Worm (Caenorhabditis elegans) whole organism, late embryonic: ENCODE data around the gene srt-17.

Experiments
- C08G9.2 ChIP-seq: sonication (generic microtip); optimal IDR thresholded peaks from 2 replicates; lab custom pipeline; 2016; ENCODE audit warnings: mild to moderate bottlenecking, missing genetic modification characterization, moderate library complexity, missing compliant biosample characterization
- C38D4.7 ChIP-seq: fragments of 200-800 bp; sonication (Bioruptor generic); optimal IDR thresholded peaks from 2 replicates; lab custom pipeline; 2018; ENCODE audit warnings: mild to moderate bottlenecking, missing genetic modification characterization, moderate library complexity, missing compliant biosample characterization
- ama-1 ChIP-seq: fragments of 150-350 bp; optimal IDR thresholded peaks from 2 replicates; lab custom pipeline; 2014
- ceh-2 ChIP-seq: sonication (generic microtip); optimal IDR thresholded peaks from 2 replicates; lab custom pipeline; 2016; ENCODE audit warnings: missing genotype, missing genetic modification characterization, missing compliant biosample characterization
- ceh-24 ChIP-seq: sonication (generic microtip); optimal IDR thresholded peaks from 2 replicates; lab custom pipeline; 2016; ENCODE audit warnings: mild to moderate bottlenecking, missing genetic modification characterization, missing compliant biosample characterization
- ceh-30 ChIP-seq: fragments of 150-350 bp; optimal IDR thresholded peaks from 2 replicates; lab custom pipeline; 2014; ENCODE audit warnings: missing biosample characterization, missing genetic modification characterization
- ceh-31 ChIP-seq: sonication (generic microtip); optimal IDR thresholded peaks from 2 replicates; lab custom pipeline; 2016; ENCODE audit warnings: missing genetic modification characterization, missing compliant biosample characterization
- ceh-45 ChIP-seq: fragments of 200-800 bp; sonication (Bioruptor generic); IDR thresholded peaks from 2 replicates; pipeline ENCODE4 v1.3.6; 2022; ENCODE audit warnings: missing genetic modification reagents, missing genetic modification characterization, missing compliant biosample characterization
- ceh-48 ChIP-seq: sonication (generic microtip); optimal IDR thresholded peaks from 2 replicates; lab custom pipeline; 2016; ENCODE audit warnings: missing genetic modification characterization, inconsistent platforms, missing compliant biosample characterization
- ceh-6 ChIP-seq: fragments of 200-800 bp; sonication (Bioruptor generic); optimal IDR thresholded peaks from 2 replicates; lab custom pipeline; 2018; ENCODE audit warnings: mild to moderate bottlenecking, missing genetic modification characterization, missing compliant biosample characterization
- ceh-9 ChIP-seq: sonication (generic microtip); optimal IDR thresholded peaks from 2 replicates; lab custom pipeline; 2016; ENCODE audit warnings: mild to moderate bottlenecking, missing genetic modification characterization, inconsistent platforms, missing compliant biosample characterization
- che-1 ChIP-seq: sonication (generic microtip); optimal IDR thresholded peaks from 2 replicates; lab custom pipeline; 2016; ENCODE audit warnings: mild to moderate bottlenecking, missing genetic modification characterization, missing compliant biosample characterization
- dve-1 ChIP-seq: sonication (generic microtip); optimal IDR thresholded peaks from 2 replicates; lab custom pipeline; 2017; ENCODE audit warnings: antibody characterized with exemption, mild to moderate bottlenecking, missing genetic modification characterization, missing compliant biosample characterization
- elt-2 ChIP-seq: sonication (generic microtip); optimal IDR thresholded peaks from 2 replicates; lab custom pipeline; 2016; ENCODE audit warnings: missing genetic modification reagents, missing genetic modification characterization, missing compliant biosample characterization
- elt-4 ChIP-seq: sonication (generic microtip); optimal IDR thresholded peaks from 2 replicates; lab custom pipeline; 2016; ENCODE audit warnings: missing genetic modification characterization, missing compliant biosample characterization
- ets-4 ChIP-seq: sonication (generic microtip); optimal IDR thresholded peaks from 2 replicates; lab custom pipeline; 2016; ENCODE audit warnings: missing genetic modification characterization, missing compliant biosample characterization
- eyg-1 ChIP-seq: sonication (generic microtip); optimal IDR thresholded peaks from 2 replicates; lab custom pipeline; 2016; ENCODE audit warnings: missing genotype, missing genetic modification characterization, missing compliant biosample characterization
- fkh-10 ChIP-seq: fragments of 150-350 bp; optimal IDR thresholded peaks from 2 replicates; lab custom pipeline; 2014; ENCODE audit warnings: missing biosample characterization, missing genetic modification reagents, missing genetic modification characterization
- fkh-6 ChIP-seq: sonication (generic microtip); optimal IDR thresholded peaks from 2 replicates; lab custom pipeline; 2016; ENCODE audit warnings: missing genetic modification characterization, missing compliant biosample characterization
- gmeb-2 ChIP-seq: sonication (generic microtip); optimal IDR thresholded peaks from 2 replicates; lab custom pipeline; 2016; ENCODE audit warnings: missing genetic modification characterization, inconsistent platforms, missing compliant biosample characterization
- hlh-30 ChIP-seq: sonication (generic microtip); optimal IDR thresholded peaks from 2 replicates; lab custom pipeline; 2017; ENCODE audit warnings: antibody characterized with exemption, missing genetic modification characterization, missing compliant biosample characterization; ENCODE audit not compliant: insufficient read depth
- hlh-6 ChIP-seq: sonication (generic microtip); optimal IDR thresholded peaks from 2 replicates; lab custom pipeline; 2016; ENCODE audit warnings: missing genotype, missing genetic modification characterization, missing compliant biosample characterization
- hlh-8 ChIP-seq: sonication (generic microtip); optimal IDR thresholded peaks from 2 replicates; lab custom pipeline; 2016; ENCODE audit warnings: missing genotype, missing genetic modification characterization, missing compliant biosample characterization
- lim-6 ChIP-seq: sonication (generic microtip); optimal IDR thresholded peaks from 2 replicates; lab custom pipeline; 2016; ENCODE audit warnings: missing genetic modification characterization, missing compliant biosample characterization
- lin-11 ChIP-seq: fragments of 200-800 bp; sonication (Bioruptor generic); optimal IDR thresholded peaks from 2 replicates; lab custom pipeline; 2018; ENCODE audit warnings: mild to moderate bottlenecking, missing genetic modification characterization, missing compliant biosample characterization
- madf-2 ChIP-seq: sonication (generic microtip); optimal IDR thresholded peaks from 2 replicates; lab custom pipeline; 2017; ENCODE audit warnings: missing genetic modification characterization, missing compliant biosample characterization
- mec-3 ChIP-seq: sonication (generic microtip); optimal IDR thresholded peaks from 2 replicates; lab custom pipeline; 2016; ENCODE audit warnings: borderline replicate concordance, missing genetic modification characterization, missing compliant biosample characterization
- npax-4 ChIP-seq: sonication (generic microtip); optimal IDR thresholded peaks from 2 replicates; lab custom pipeline; 2016; ENCODE audit warnings: missing genetic modification characterization, missing compliant biosample characterization
- odd-2 ChIP-seq: sonication (generic microtip); optimal IDR thresholded peaks from 2 replicates; lab custom pipeline; 2017; ENCODE audit warnings: antibody characterized with exemption, mild to moderate bottlenecking, missing genetic modification characterization, missing compliant biosample characterization
- pha-2 ChIP-seq: sonication (generic microtip); optimal IDR thresholded peaks from 2 replicates; lab custom pipeline; 2017; ENCODE audit warnings: mild to moderate bottlenecking, missing genetic modification characterization, missing compliant biosample characterization
- pha-4 ChIP-seq: fragments of 150-350 bp; optimal IDR thresholded peaks from 2 replicates; lab custom pipeline; 2018; ENCODE audit warnings: missing biosample characterization, missing genetic modification reagents, missing genetic modification characterization
- pqm-1 ChIP-seq: sonication (generic microtip); optimal IDR thresholded peaks from 2 replicates; lab custom pipeline; 2016; ENCODE audit warnings: missing genetic modification characterization, missing compliant biosample characterization
- ref-2 ChIP-seq: sonication (generic microtip); optimal IDR thresholded peaks from 2 replicates; lab custom pipeline; 2016; ENCODE audit warnings: missing genetic modification characterization, missing compliant biosample characterization
- sdc-2 ChIP-seq: sonication (generic microtip); optimal IDR thresholded peaks from 2 replicates; lab custom pipeline; 2016; ENCODE audit warnings: missing genotype, missing genetic modification characterization, missing compliant biosample characterization
- sox-2 ChIP-seq: fragments of 200-800 bp; sonication (Bioruptor generic); IDR thresholded peaks from 2 replicates; pipeline ENCODE4 v1.3.6; 2022; ENCODE audit warnings: missing genetic modification reagents, missing genetic modification characterization, missing compliant biosample characterization
- sox-4 ChIP-seq: sonication (generic microtip); optimal IDR thresholded peaks from 2 replicates; lab custom pipeline; 2017; ENCODE audit warnings: mild to moderate bottlenecking, missing genetic modification characterization, inconsistent platforms, missing compliant biosample characterization
- tbx-2 ChIP-seq: sonication (generic microtip); optimal IDR thresholded peaks from 2 replicates; lab custom pipeline; 2016; ENCODE audit warnings: missing genetic modification characterization, missing compliant biosample characterization
- unc-42 ChIP-seq: sonication (generic microtip); optimal IDR thresholded peaks from 2 replicates; lab custom pipeline; 2016; ENCODE audit warnings: missing genotype, missing genetic modification characterization, missing compliant biosample characterization

Gene srt-17

DNA sequence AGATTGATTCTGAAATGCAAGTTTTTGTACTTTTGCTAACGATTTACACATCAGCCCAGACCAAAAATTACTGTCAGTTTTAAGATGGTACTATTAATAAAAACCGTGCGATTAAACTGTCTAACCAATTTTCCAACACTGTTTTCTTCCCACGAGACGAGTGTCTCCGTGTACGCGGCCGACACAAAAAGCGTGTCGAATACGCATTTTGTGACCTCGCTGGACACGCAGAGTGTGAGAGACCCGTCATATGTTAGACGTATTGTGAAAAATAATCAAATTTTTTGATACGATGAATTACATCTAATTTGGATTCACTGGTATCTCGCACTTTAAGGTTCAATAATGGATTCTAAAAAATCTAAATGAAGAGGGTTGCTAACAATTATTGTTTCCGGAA lies 10.8 kb upstream of the srt-17 start:
- no peak for TF ChIP-seq tbx-2 (tag; lab: Kevin White, UChicago)
- TF ChIP-seq hlh-30 (tag; lab: Kevin White, UChicago): peak; percentile 28

DNA sequence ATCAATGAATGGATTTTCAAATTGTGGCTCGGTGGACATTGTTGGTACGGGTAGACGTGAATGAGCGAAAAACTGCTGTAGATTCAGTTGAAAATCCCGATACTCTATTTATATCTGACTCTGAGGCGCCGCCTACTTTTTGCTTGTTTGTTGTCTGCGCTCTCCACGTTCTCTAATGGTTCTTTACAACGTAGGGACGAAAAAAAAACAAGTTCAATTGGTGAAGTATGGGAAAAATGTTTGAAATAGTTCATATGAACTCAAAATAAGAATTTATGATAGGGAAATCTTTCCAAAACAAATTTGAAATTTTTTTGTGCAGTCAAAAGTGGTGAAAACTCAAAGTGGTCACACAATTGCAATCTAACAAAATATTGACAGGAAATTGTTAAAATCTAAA lies 10.0 kb upstream of the srt-17 start, which contains the start of gene F48G7.10:
TSS of gene F48G7.10 (minus strand) at position 101 of the 400 bp plus-strand sequence.
- TF ChIP-seq C08G9.2 (tag; lab: Kevin White, UChicago): no peak
- no peak for TF ChIP-seq sdc-2 (tag; lab: Kevin White, UChicago)
- no peak for TF ChIP-seq fkh-6 (tag; lab: Kevin White, UChicago)
- no peak for TF ChIP-seq pha-4 (tag; lab: Kevin White, UChicago)
- no peak for TF ChIP-seq ceh-31 (tag; lab: Kevin White, UChicago)
- TF ChIP-seq ama-1 (lab: Kevin White, UChicago): no peak
- TF ChIP-seq unc-42 (tag; lab: Kevin White, UChicago): no peak
- TF ChIP-seq ceh-2 (tag; lab: Kevin White, UChicago): no peak
- TF ChIP-seq ceh-45 (GFP tag; lab: Robert Waterston, UW): no peak
- TF ChIP-seq ceh-48 (tag; lab: Kevin White, UChicago): no peak
- TF ChIP-seq elt-2 (tag; lab: Kevin White, UChicago): no peak
- TF ChIP-seq ceh-24 (tag; lab: Kevin White, UChicago): no peak
- no peak for TF ChIP-seq odd-2 (tag; lab: Kevin White, UChicago)
- TF ChIP-seq lin-11 (tag; lab: Kevin White, UChicago): no peak

DNA sequence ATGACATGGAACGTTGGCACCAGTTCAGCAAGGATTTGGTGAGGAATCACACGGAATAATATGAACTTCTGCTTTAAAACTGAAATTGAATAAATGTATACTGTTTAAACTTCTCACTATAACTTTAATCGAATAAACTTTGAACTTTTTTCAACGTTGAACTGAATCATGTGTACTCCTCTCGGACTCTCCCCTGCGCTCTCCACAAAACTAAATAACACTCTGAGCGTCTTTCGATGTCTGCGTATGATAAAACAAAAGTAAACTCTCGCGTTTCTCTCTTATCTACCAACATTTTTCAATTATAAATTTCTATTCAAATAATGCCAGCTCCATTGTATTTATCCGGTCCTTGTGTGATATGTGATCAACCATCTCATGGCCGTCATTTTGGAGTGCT lies 7.0 kb upstream of the srt-17 start:
- TF ChIP-seq ceh-24 (tag; lab: Kevin White, UChicago) (no peak), sox-2 (GFP tag; lab: Robert Waterston, UW) (no peak), ceh-31 (tag; lab: Kevin White, UChicago) (no peak), sox-4 (no peak), elt-2 (tag; lab: Kevin White, UChicago) (no peak), che-1 (no peak), fkh-10 (no peak), lim-6 (tag; lab: Kevin White, UChicago) (no peak), ceh-30 (no peak), hlh-8 (tag; lab: Kevin White, UChicago) (no peak), ceh-48 (tag; lab: Kevin White, UChicago) (no peak), gmeb-2 (tag; lab: Kevin White, UChicago) (no peak), eyg-1 (tag; lab: Kevin White, UChicago) (no peak), pha-2 (tag; lab: Kevin White, UChicago) (no peak), hlh-30 (tag; lab: Kevin White, UChicago) (no peak), elt-4 (tag; lab: Kevin White, UChicago) (no peak), mec-3 (tag; lab: Kevin White, UChicago) (no peak), npax-4 (tag; lab: Kevin White, UChicago) (no peak)
- TF ChIP-seq, all 69 proteins: peak for 0

DNA sequence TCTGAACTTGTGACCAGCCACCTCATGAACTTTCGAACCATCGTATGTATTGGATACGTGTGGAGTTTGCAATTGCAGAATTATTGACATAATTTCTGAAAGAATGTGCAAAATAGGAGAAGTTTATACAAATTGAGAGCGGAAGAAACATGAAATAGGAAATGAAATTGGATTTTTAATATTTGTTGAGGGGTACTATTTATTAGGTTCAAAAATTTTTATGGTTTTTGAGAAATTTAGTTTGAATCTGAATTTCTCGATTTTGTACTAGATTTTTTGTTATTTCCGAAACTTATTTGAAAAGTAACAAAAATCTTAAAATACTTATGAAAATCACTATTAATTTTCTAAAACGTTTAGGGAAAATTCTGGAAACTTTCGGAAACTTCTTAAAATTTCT lies 3.7 kb upstream of the srt-17 start, which contains the start of gene F48G7.9:
TSS of gene F48G7.9 (minus strand) at position 101 of the 400 bp plus-strand sequence.
- TF ChIP-seq dve-1 (tag; lab: Kevin White, UChicago): no peak
- TF ChIP-seq pha-2 (tag; lab: Kevin White, UChicago): no peak
- TF ChIP-seq ets-4 (tag; lab: Kevin White, UChicago): no peak
- no peak for TF ChIP-seq ceh-45 (GFP tag; lab: Robert Waterston, UW)

DNA sequence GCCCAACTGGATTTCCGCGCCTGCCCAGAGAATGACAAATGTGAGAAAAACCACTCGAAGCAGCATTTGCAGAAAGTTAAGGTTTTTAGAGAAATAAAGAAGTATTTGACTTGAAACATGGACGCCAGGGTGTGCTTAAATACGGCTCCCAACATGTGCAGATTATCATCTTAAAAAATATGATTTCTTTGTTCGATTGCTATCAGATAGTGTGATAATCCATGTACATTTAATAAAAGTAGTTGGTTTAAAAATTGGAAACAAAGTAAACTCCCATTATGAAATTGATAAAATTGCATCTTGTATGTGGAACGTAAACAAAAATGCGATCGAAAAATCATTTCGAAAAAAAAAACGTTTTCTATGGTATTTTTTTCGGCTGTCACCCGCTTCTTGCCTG lies 2.8 kb upstream of the srt-17 start, which contains the start of gene F48G7.8:
TSS of gene F48G7.8 (minus strand) at position 101 of the 400 bp plus-strand sequence.
- TF ChIP-seq hlh-30 (tag; lab: Kevin White, UChicago): no peak
- no peak for TF ChIP-seq ceh-2 (tag; lab: Kevin White, UChicago)
- no peak for TF ChIP-seq pqm-1 (tag; lab: Kevin White, UChicago)
- TF ChIP-seq C38D4.7: no peak
- TF ChIP-seq eyg-1 (tag; lab: Kevin White, UChicago): no peak
- no peak for TF ChIP-seq madf-2 (tag; lab: Kevin White, UChicago)
- no peak for TF ChIP-seq ceh-9
- TF ChIP-seq ceh-6: no peak
- TF ChIP-seq hlh-6 (tag; lab: Kevin White, UChicago): no peak
- no peak for TF ChIP-seq ref-2 (tag; lab: Kevin White, UChicago)
- no peak for TF ChIP-seq ama-1 (lab: Kevin White, UChicago)
- TF ChIP-seq gmeb-2 (tag; lab: Kevin White, UChicago): no peak
